Fruit fly (Drosophila melanogaster) whole organism, prepupa: ENCODE results near the gene CG8066.

Experiments
- CG10669 ChIP-seq: fragments of 200-800 bp; sonication (Bioruptor generic); optimal IDR thresholded peaks from 3 replicates; lab custom pipeline; 2018; ENCODE audit warnings: missing biosample characterization, mild to moderate bottlenecking, missing genetic modification characterization, moderate library complexity
- CG15336 ChIP-seq: fragments of 200-800 bp; sonication (Bioruptor generic); IDR thresholded peaks from 2 replicates; pipeline ENCODE4 v1.3.6; 2022; ENCODE audit warnings: missing biosample characterization, missing genetic modification characterization
- CG1621 ChIP-seq: fragments of 200-800 bp; sonication (Bioruptor generic); optimal IDR thresholded peaks from 3 replicates; lab custom pipeline; 2018; ENCODE audit warnings: missing biosample characterization, mild to moderate bottlenecking, missing genetic modification characterization
- CG16779 ChIP-seq: fragments of 200-800 bp; sonication (Bioruptor generic); optimal IDR thresholded peaks from 3 replicates; lab custom pipeline; 2017; ENCODE audit warnings: missing biosample characterization, mild to moderate bottlenecking, missing genetic modification characterization
- CG3032 ChIP-seq: fragments of 200-800 bp; optimal IDR thresholded peaks from 2 replicates; lab custom pipeline; 2019; ENCODE audit warnings: missing biosample characterization, mild to moderate bottlenecking, missing genetic modification characterization, moderate library complexity
- CG31627 ChIP-seq: fragments of 200-800 bp; sonication (Bioruptor generic); optimal IDR thresholded peaks from 3 replicates; lab custom pipeline; 2016; ENCODE audit warnings: missing biosample characterization, missing genetic modification characterization
- CG32006 ChIP-seq: fragments of 200-800 bp; sonication (Bioruptor generic); optimal IDR thresholded peaks from 3 replicates; lab custom pipeline; 2017; ENCODE audit warnings: missing biosample characterization, mild to moderate bottlenecking, missing genetic modification characterization
- CG34406 ChIP-seq: fragments of 200-800 bp; sonication (Bioruptor generic); optimal IDR thresholded peaks from 3 replicates; lab custom pipeline; 2016; ENCODE audit warnings: missing biosample characterization, missing genetic modification characterization
- CG6163 ChIP-seq: fragments of 200-800 bp; sonication (Bioruptor generic); IDR thresholded peaks from 3 replicates; pipeline ENCODE4 v1.3.6; 2022; ENCODE audit warnings: missing biosample characterization, missing genetic modification characterization
- CG6276 ChIP-seq: fragments of 200-800 bp; sonication (Bioruptor generic); optimal IDR thresholded peaks from 2 replicates; lab custom pipeline; 2017; ENCODE audit warnings: missing biosample characterization, mild to moderate bottlenecking, missing genetic modification characterization
- CG6792 ChIP-seq: fragments of 200-800 bp; sonication (Bioruptor generic); optimal IDR thresholded peaks from 3 replicates; lab custom pipeline; 2016; ENCODE audit warnings: missing biosample characterization, missing genetic modification characterization
- CG8119 ChIP-seq: fragments of 200-800 bp; sonication (Bioruptor generic); IDR thresholded peaks from 3 replicates; pipeline ENCODE4 v1.3.6; 2022; ENCODE audit warnings: missing biosample characterization, missing genetic modification characterization
- Eip75B ChIP-seq: fragments of 200-800 bp; sonication (Bioruptor generic); optimal IDR thresholded peaks from 3 replicates; lab custom pipeline; 2016; ENCODE audit warnings: missing biosample characterization, missing genetic modification characterization
- Eip78C ChIP-seq: fragments of 200-800 bp; sonication (Bioruptor generic); peaks from one replicate; lab custom pipeline; 2016; ENCODE audit warnings: missing biosample characterization, missing genetic modification characterization
- Ets96B ChIP-seq: fragments of 200-800 bp; optimal IDR thresholded peaks from 2 replicates; lab custom pipeline; 2019; ENCODE audit warnings: missing biosample characterization, mild to moderate bottlenecking, missing genetic modification characterization, moderate library complexity
- Gug ChIP-seq: fragments of 200-800 bp; sonication (Bioruptor generic); IDR thresholded peaks from 2 replicates; pipeline ENCODE4 v1.3.6; 2022; ENCODE audit warnings: missing biosample characterization, missing genetic modification characterization
- Hr38 ChIP-seq: sonication (Bioruptor generic); optimal IDR thresholded peaks from 2 replicates; lab custom pipeline; 2016; ENCODE audit warnings: missing biosample characterization, missing genetic modification characterization
- Hr39 ChIP-seq: fragments of 200-800 bp; sonication (Bioruptor generic); optimal IDR thresholded peaks from 2 replicates; lab custom pipeline; 2016; ENCODE audit warnings: missing biosample characterization, missing genetic modification characterization
- Hr4 ChIP-seq: fragments of 200-800 bp; sonication (Bioruptor generic); optimal IDR thresholded peaks from 3 replicates; lab custom pipeline; 2016; ENCODE audit warnings: missing biosample characterization, missing genetic modification characterization
- Lpt ChIP-seq: fragments of 200-800 bp; sonication (Bioruptor generic); optimal IDR thresholded peaks from 3 replicates; lab custom pipeline; 2016; ENCODE audit warnings: missing biosample characterization, missing genetic modification characterization
- Met ChIP-seq: fragments of 200-800 bp; sonication (Bioruptor generic); optimal IDR thresholded peaks from 3 replicates; lab custom pipeline; 2016; ENCODE audit warnings: missing biosample characterization, missing genetic modification characterization
- OdsH ChIP-seq: fragments of 200-800 bp; sonication (Bioruptor generic); optimal IDR thresholded peaks from 3 replicates; lab custom pipeline; 2016; ENCODE audit warnings: missing biosample characterization, missing genetic modification characterization
- Smox ChIP-seq: fragments of 200-800 bp; sonication (Bioruptor generic); optimal IDR thresholded peaks from 3 replicates; lab custom pipeline; 2016; ENCODE audit warnings: missing biosample characterization, missing genetic modification characterization
- Sox14 ChIP-seq: fragments of 200-800 bp; sonication (Bioruptor generic); optimal IDR thresholded peaks from 3 replicates; lab custom pipeline; 2016; ENCODE audit warnings: missing biosample characterization, missing genetic modification characterization
- achi ChIP-seq: fragments of 200-800 bp; sonication (Bioruptor generic); optimal IDR thresholded peaks from 3 replicates; lab custom pipeline; 2016; ENCODE audit warnings: missing biosample characterization, missing genetic modification characterization
- acj6 ChIP-seq: fragments of 200-800 bp; sonication (Bioruptor generic); optimal IDR thresholded peaks from 3 replicates; lab custom pipeline; 2016; ENCODE audit warnings: missing biosample characterization, missing genetic modification characterization
- cyc ChIP-seq: fragments of 200-800 bp; sonication (Bioruptor generic); optimal IDR thresholded peaks from 3 replicates; lab custom pipeline; 2016; ENCODE audit warnings: missing biosample characterization, missing genetic modification characterization
- dsx ChIP-seq: fragments of 200-800 bp; optimal IDR thresholded peaks from 3 replicates; lab custom pipeline; 2019; ENCODE audit warnings: missing biosample characterization, mild to moderate bottlenecking, missing genetic modification characterization, moderate library complexity; ENCODE audit not compliant: poor library complexity, severe bottlenecking
- eg ChIP-seq: fragments of 200-800 bp; sonication (Bioruptor generic); IDR thresholded peaks from 3 replicates; pipeline ENCODE4 v1.3.6; 2022; ENCODE audit warnings: missing biosample characterization, missing genetic modification characterization
- esn ChIP-seq: fragments of 200-800 bp; sonication (Bioruptor generic); optimal IDR thresholded peaks from 2 replicates; lab custom pipeline; 2016; ENCODE audit warnings: missing biosample characterization, mild to moderate bottlenecking, missing genetic modification characterization, moderate library complexity
- fd59A ChIP-seq: fragments of 200-800 bp; sonication (Bioruptor generic); optimal IDR thresholded peaks from 2 replicates; lab custom pipeline; 2017; ENCODE audit warnings: missing biosample characterization, mild to moderate bottlenecking, missing genetic modification characterization, missing genetic modification reagents
- fd85E ChIP-seq: fragments of 200-800 bp; sonication (Bioruptor generic); optimal IDR thresholded peaks from 3 replicates; lab custom pipeline; 2016; ENCODE audit warnings: missing biosample characterization, missing genetic modification characterization
- fkh ChIP-seq: fragments of 200-800 bp; sonication (Bioruptor generic); optimal IDR thresholded peaks from 3 replicates; lab custom pipeline; 2017; ENCODE audit warnings: missing biosample characterization, mild to moderate bottlenecking, missing genetic modification characterization, moderate library complexity
- lz ChIP-seq: fragments of 200-800 bp; sonication (Bioruptor generic); optimal IDR thresholded peaks from 3 replicates; lab custom pipeline; 2016; ENCODE audit warnings: missing biosample characterization, missing genetic modification characterization
- pdm3 ChIP-seq: fragments of 200-800 bp; sonication (Bioruptor generic); optimal IDR thresholded peaks from 3 replicates; lab custom pipeline; 2016; ENCODE audit warnings: missing biosample characterization, missing genetic modification characterization
- salr ChIP-seq, 2 experiments: fragments of 200-800 bp; sonication (Bioruptor generic); optimal IDR thresholded peaks; 3 replicates each; lab custom pipeline; 2016 to 2018; ENCODE audit warnings: missing biosample characterization in 2 of 2, missing genetic modification characterization in 2 of 2, mild to moderate bottlenecking in 1 of 2
- ss ChIP-seq, 2 experiments: fragments of 200-800 bp; sonication (Bioruptor generic); optimal IDR thresholded peaks; 2 replicates in 1 of 2; 3 replicates in 1 of 2; lab custom pipeline; 2017 to 2018; ENCODE audit warnings: mild to moderate bottlenecking in 2 of 2, missing biosample characterization in 2 of 2, missing genetic modification characterization in 2 of 2, moderate library complexity in 1 of 2
- svp ChIP-seq: fragments of 200-800 bp; sonication (Bioruptor generic); peaks from one replicate; lab custom pipeline; 2016; ENCODE audit warnings: missing biosample characterization, missing genetic modification characterization
- topi ChIP-seq: fragments of 200-800 bp; sonication (Bioruptor generic); optimal IDR thresholded peaks from 3 replicates; lab custom pipeline; 2016; ENCODE audit warnings: missing biosample characterization, missing genetic modification characterization

Gene CG8066

dm6 chr3R:14577803-14578493 is 9.3 kb upstream of the CG8066 start:
- peak; percentile 37 for TF ChIP-seq Met (GFP tag; lab: Kevin White, UChicago)
- no peak for TF ChIP-seq Gug (GFP tag; lab: Robert Waterston, UW)
- TF ChIP-seq dsx (GFP tag; lab: Kevin White, UChicago) = peak; percentile 26
- TF ChIP-seq CG31627 (GFP tag; lab: Kevin White, UChicago) = peak; percentile 28
- peak; percentile 48 for TF ChIP-seq CG3032 (tag; lab: Kevin White, UChicago)
- no peak for TF ChIP-seq CG16779
- TF ChIP-seq Lpt (GFP tag; lab: Kevin White, UChicago) = no peak
- 0 out of 3 replicates have a peak, but pooled peaks have one; percentile 16 for TF ChIP-seq eg
- no peak for TF ChIP-seq fd85E (GFP tag; lab: Kevin White, UChicago)
- TF ChIP-seq esn (GFP tag; lab: Kevin White, UChicago) = peak; percentile 29
- TF ChIP-seq CG10669 = no peak
- peak; percentile 72 for TF ChIP-seq svp (GFP tag; lab: Kevin White, UChicago)
- TF ChIP-seq Hr39 (GFP tag; lab: Kevin White, UChicago) = peak; percentile 33
- peak; percentile 35 for TF ChIP-seq topi
- peak; percentile 38 for TF ChIP-seq acj6 (GFP tag; lab: Kevin White, UChicago)
- no peak for TF ChIP-seq CG6792
- TF ChIP-seq lz = peak; percentile 30
- no peak for TF ChIP-seq CG6163 (GFP tag; lab: Robert Waterston, UW)
- peak; percentile 42; the same call in 1 of the 2 replicates for TF ChIP-seq CG15336 (GFP tag; lab: Robert Waterston, UW)
- peak; percentile 37 for TF ChIP-seq Ets96B (tag; lab: Kevin White, UChicago)
- peak; percentile 77 for TF ChIP-seq Eip78C (GFP tag; lab: Kevin White, UChicago)
- TF ChIP-seq Sox14 (GFP tag; lab: Kevin White, UChicago) = peak; percentile 11
- TF ChIP-seq CG34406 (GFP tag; lab: Kevin White, UChicago) = peak; percentile 39
- TF ChIP-seq pdm3 (GFP tag; lab: Kevin White, UChicago) = peak; percentile 41
- peak; percentile 26 for TF ChIP-seq achi (GFP tag; lab: Kevin White, UChicago)
- peak; percentile 18 for TF ChIP-seq Eip75B (GFP tag; lab: Kevin White, UChicago)
- TF ChIP-seq Hr4 (GFP tag; lab: Kevin White, UChicago) = peak; percentile 38
- TF ChIP-seq Smox (GFP tag; lab: Kevin White, UChicago) = peak; percentile 14
- TF ChIP-seq ss (GFP tag; optimal IDR thresholded peaks at IDR 0.05; lab: Kevin White, UChicago) = no peak
- TF ChIP-seq cyc (GFP tag; lab: Kevin White, UChicago) = peak; percentile 25
- TF ChIP-seq OdsH = peak; percentile 35
- peak; percentile 46 for TF ChIP-seq CG32006 (GFP tag; lab: Kevin White, UChicago)
- no peak for TF ChIP-seq CG1621

- TF ChIP-seq CG8119 (peak; percentile 47; the same call in 1 of the 3 replicates), CG15336 (GFP tag; lab: Robert Waterston, UW) (peak; percentile 25; the same call in 1 of the 2 replicates), CG6163 (GFP tag; lab: Robert Waterston, UW) (no peak), eg (peak; percentile 62; the same call in 2 of the 3 replicates), Eip75B (GFP tag; lab: Kevin White, UChicago) (no peak), fkh (GFP tag; lab: Kevin White, UChicago) (peak; percentile 26), CG6276 (GFP tag; lab: Kevin White, UChicago) (peak; percentile 44)
Measured at dm6 chr3R:14576692-14577646, 8.3 kb upstream of the CG8066 start, which contains the start of gene stumps. stumps (plus strand) TSS chr3R:14577217.

- TF ChIP-seq CG6163 (GFP tag; lab: Robert Waterston, UW) (no peak), Eip78C (GFP tag; lab: Kevin White, UChicago) (no peak), CG6276 (GFP tag; lab: Kevin White, UChicago) (no peak), Lpt (GFP tag; lab: Kevin White, UChicago) (no peak), salr (GFP tag; optimal IDR thresholded peaks at IDR 0.05; lab: Kevin White, UChicago) (no peak), Hr38 (GFP tag; lab: Kevin White, UChicago) (no peak), CG6792 (no peak), fd59A (GFP tag; lab: Kevin White, UChicago) (no peak)
Measured at dm6 chr3R:14576511-14576691, 7.8 kb upstream of the CG8066 start, which contains the start of gene CG44094. CG44094 (minus strand) TSS chr3R:14576611.
